Fruit fly (Drosophila melanogaster) whole organism, pupa: ENCODE data around the gene PGRP-LC.

Experiments
- CG12605 ChIP-seq: fragments of 200-800 bp; sonication (Bioruptor generic); IDR thresholded peaks from 2 replicates; pipeline ENCODE4 v1.3.6; 2022; ENCODE audit warnings: missing biosample characterization, missing genetic modification characterization
- CG13204 ChIP-seq: fragments of 200-800 bp; sonication (Bioruptor generic); optimal IDR thresholded peaks from 2 replicates; lab custom pipeline; 2018; ENCODE audit warnings: missing biosample characterization, mild to moderate bottlenecking, missing genetic modification characterization, moderate library complexity
- CG15710 ChIP-seq: fragments of 200-800 bp; sonication (Bioruptor generic); optimal IDR thresholded peaks from 2 replicates; lab custom pipeline; 2018; ENCODE audit warnings: missing biosample characterization, mild to moderate bottlenecking, missing genetic modification characterization, moderate library complexity
- CG17806 ChIP-seq: fragments of 200-800 bp; sonication (Bioruptor generic); optimal IDR thresholded peaks from 2 replicates; lab custom pipeline; 2018; ENCODE audit warnings: missing biosample characterization, mild to moderate bottlenecking, missing genetic modification characterization, moderate library complexity
- CG32121 ChIP-seq: fragments of 200-800 bp; sonication (Bioruptor generic); IDR thresholded peaks from 2 replicates; pipeline ENCODE4 v1.3.6; 2022; ENCODE audit warnings: missing biosample characterization, missing genetic modification characterization
- CG4496 ChIP-seq: fragments of 200-800 bp; sonication (Bioruptor generic); IDR thresholded peaks from 3 replicates; pipeline ENCODE4 v1.3.6; 2022; ENCODE audit warnings: missing biosample characterization, missing genetic modification characterization
- CG8159 ChIP-seq: fragments of 200-800 bp; sonication (Bioruptor generic); optimal IDR thresholded peaks from 3 replicates; lab custom pipeline; 2018; ENCODE audit warnings: missing biosample characterization, mild to moderate bottlenecking, missing genetic modification characterization, moderate library complexity
- D1 ChIP-seq: fragments of 200-800 bp; sonication (Bioruptor generic); optimal IDR thresholded peaks from 2 replicates; lab custom pipeline; 2018; ENCODE audit warnings: missing biosample characterization, mild to moderate bottlenecking, missing genetic modification characterization, moderate library complexity
- Ets98B ChIP-seq: fragments of 200-800 bp; sonication (Bioruptor generic); IDR thresholded peaks from 2 replicates; pipeline ENCODE4 v1.3.6; 2022; ENCODE audit warnings: missing biosample characterization, missing genetic modification characterization
- Snoo ChIP-seq: fragments of 200-800 bp; sonication (Bioruptor generic); optimal IDR thresholded peaks from 3 replicates; lab custom pipeline; 2017; ENCODE audit warnings: missing biosample characterization, mild to moderate bottlenecking, missing genetic modification characterization, inconsistent platforms
- gl ChIP-seq: fragments of 200-800 bp; sonication (Bioruptor generic); optimal IDR thresholded peaks from 2 replicates; lab custom pipeline; 2018; ENCODE audit warnings: missing biosample characterization, mild to moderate bottlenecking, missing genetic modification characterization
- rn ChIP-seq: fragments of 200-800 bp; sonication (Bioruptor generic); IDR thresholded peaks from 2 replicates; pipeline ENCODE4 v1.3.6; 2022; ENCODE audit warnings: missing biosample characterization, missing genetic modification characterization

dm6 chr3L:9339021-9339420, 411 bp downstream of the PGRP-LC start:
- TF ChIP-seq CG4496 (GFP tag; lab: Robert Waterston, UW) (no peak), CG17806 (no peak), CG8159 (tag; lab: Kevin White, UChicago) (no peak), CG13204 (GFP tag; lab: Kevin White, UChicago) (no peak), Ets98B (no peak), D1 (tag; lab: Kevin White, UChicago) (no peak), CG32121 (GFP tag; lab: Robert Waterston, UW) (no peak), CG15710 (tag; lab: Kevin White, UChicago) (no peak), CG12605 (no peak), rn (GFP tag; lab: Robert Waterston, UW) (no peak), gl (tag; lab: Kevin White, UChicago) (no peak), Snoo (no peak)
